Fruit fly (Drosophila melanogaster) whole organism, wandering third instar larva: ENCODE results near the gene FER.
A peak's percentile ranks its signal among the peaks of the same experiment; 100 is the strongest.

Experiments used
- CG32264 ChIP-seq: fragments of 200-800 bp; sonication (Bioruptor generic); optimal IDR thresholded peaks from 2 replicates; lab custom pipeline; 2016; ENCODE audit warnings: missing biosample characterization, missing genetic modification characterization
- CG9705 ChIP-seq: fragments of 200-800 bp; sonication (Bioruptor generic); optimal IDR thresholded peaks from 2 replicates; lab custom pipeline; 2018; ENCODE audit warnings: missing biosample characterization, mild to moderate bottlenecking, missing genetic modification characterization
- CrebA ChIP-seq: fragments of 200-800 bp; sonication (Bioruptor generic); optimal IDR thresholded peaks from 2 replicates; lab custom pipeline; 2016; ENCODE audit warnings: missing biosample characterization, mild to moderate bottlenecking, missing genetic modification characterization, borderline replicate concordance
- Dfd ChIP-seq: fragments of >200 bp; optimal IDR thresholded peaks from 2 replicates; lab custom pipeline; 2017; ENCODE audit warnings: missing biosample characterization, missing genetic modification characterization
- Dif ChIP-seq: fragments of 200-275, 200-300 bp; sonication (Bioruptor generic); optimal IDR thresholded peaks from 2 replicates; lab custom pipeline; 2018; ENCODE audit warnings: missing biosample characterization, missing genetic modification characterization; ENCODE audit not compliant: partially characterized antibody
- GATAd ChIP-seq: sonication (Bioruptor generic); optimal IDR thresholded peaks from 2 replicates; lab custom pipeline; 2016; ENCODE audit warnings: missing biosample characterization, missing genetic modification characterization
- HLH106 ChIP-seq: fragments of 200-800 bp; optimal IDR thresholded peaks from 3 replicates; lab custom pipeline; 2019; ENCODE audit warnings: missing biosample characterization, mild to moderate bottlenecking, missing genetic modification characterization, moderate library complexity
- Hnf4 ChIP-seq: fragments of 200-800 bp; sonication (Bioruptor generic); optimal IDR thresholded peaks from 2 replicates; lab custom pipeline; 2016; ENCODE audit warnings: missing biosample characterization, mild to moderate bottlenecking, missing genetic modification characterization
- Hr78 ChIP-seq: fragments of >200 bp; optimal IDR thresholded peaks from 2 replicates; lab custom pipeline; 2017; ENCODE audit warnings: missing biosample characterization, missing genetic modification characterization
- Hr83 ChIP-seq: fragments of 200-300 bp; sonication (Bioruptor generic); optimal IDR thresholded peaks from 2 replicates; lab custom pipeline; 2016; ENCODE audit warnings: missing biosample characterization, mild to moderate bottlenecking, missing genetic modification characterization, moderate library complexity; ENCODE audit not compliant: poor library complexity, severe bottlenecking
- Jra ChIP-seq: sonication (Bioruptor generic); optimal IDR thresholded peaks from 2 replicates; lab custom pipeline; 2016; ENCODE audit warnings: missing biosample characterization, missing genetic modification characterization
- Mio ChIP-seq: sonication (Bioruptor generic); optimal IDR thresholded peaks from 2 replicates; lab custom pipeline; 2016; ENCODE audit warnings: missing biosample characterization, missing genetic modification characterization
- Myc ChIP-seq: fragments of >200 bp; optimal IDR thresholded peaks from 2 replicates; lab custom pipeline; 2017
- N ChIP-seq: fragments of >200 bp; optimal IDR thresholded peaks from 2 replicates; lab custom pipeline; 2018; ENCODE audit warnings: missing biosample characterization, missing external identifiers, missing genetic modification characterization
- OdsH ChIP-seq: fragments of 200-800 bp; sonication (Bioruptor generic); optimal IDR thresholded peaks from 2 replicates; lab custom pipeline; 2016; ENCODE audit warnings: missing biosample characterization, mild to moderate bottlenecking, missing genetic modification characterization
- Rel ChIP-seq, 2 experiments: fragments of 200-800 bp; sonication (Bioruptor generic) in 1 of 2; optimal IDR thresholded peaks; 2 replicates in 1 of 2; 3 replicates in 1 of 2; lab custom pipeline; 2016 to 2019; ENCODE audit warnings: mild to moderate bottlenecking in 2 of 2, missing biosample characterization in 2 of 2, missing genetic modification characterization in 2 of 2, moderate library complexity in 1 of 2
- Sp1 ChIP-seq: fragments of 200-800 bp; sonication (Bioruptor generic); optimal IDR thresholded peaks from 3 replicates; lab custom pipeline; 2019; ENCODE audit warnings: missing biosample characterization, mild to moderate bottlenecking, missing genetic modification characterization, moderate library complexity
- Vsx2 ChIP-seq: fragments of 200-300, 225-300 bp; sonication (Bioruptor generic); optimal IDR thresholded peaks from 2 replicates; lab custom pipeline; 2018; ENCODE audit warnings: missing biosample characterization, missing genetic modification characterization; ENCODE audit not compliant: partially characterized antibody
- br ChIP-seq: fragments of 200-800 bp; sonication (Bioruptor generic); optimal IDR thresholded peaks from 2 replicates; lab custom pipeline; 2016; ENCODE audit warnings: missing biosample characterization, missing genetic modification characterization
- brk ChIP-seq: fragments of 200-800 bp; sonication (Bioruptor generic); optimal IDR thresholded peaks from 2 replicates; lab custom pipeline; 2016; ENCODE audit warnings: missing biosample characterization, mild to moderate bottlenecking, missing genetic modification characterization
- dl ChIP-seq, 2 experiments: fragments of 175-275, 200-275 bp in 1 of 2; fragments of 200-275 bp in 1 of 2; sonication (Bioruptor generic); optimal IDR thresholded peaks; lab custom pipeline; 2018; ENCODE audit warnings: mild to moderate bottlenecking in 2 of 2, missing biosample characterization in 2 of 2, missing genetic modification characterization in 2 of 2, moderate library complexity in 2 of 2; ENCODE audit not compliant: partially characterized antibody in 2 of 2, insufficient read depth in 1 of 2
- dmrt93B ChIP-seq: fragments of 200-800 bp; sonication (Bioruptor generic); optimal IDR thresholded peaks from 2 replicates; lab custom pipeline; 2018; ENCODE audit warnings: missing biosample characterization, mild to moderate bottlenecking, missing genetic modification characterization
- dsf ChIP-seq: sonication (Bioruptor generic); optimal IDR thresholded peaks from 2 replicates; lab custom pipeline; 2016; ENCODE audit warnings: missing biosample characterization, missing genetic modification characterization, borderline replicate concordance
- ey ChIP-seq: fragments of 200-800 bp; sonication (Bioruptor generic); optimal IDR thresholded peaks from 2 replicates; lab custom pipeline; 2016; ENCODE audit warnings: missing biosample characterization, missing genetic modification characterization
- foxo ChIP-seq, 2 experiments: fragments of 200-800 bp; sonication (Bioruptor generic); optimal IDR thresholded peaks; 2 replicates in 1 of 2; 3 replicates in 1 of 2; lab custom pipeline; 2016 to 2017; ENCODE audit warnings: missing biosample characterization in 2 of 2, missing genetic modification characterization in 2 of 2
- h ChIP-seq: fragments of 200-800 bp; sonication (Bioruptor generic); optimal IDR thresholded peaks from 3 replicates; lab custom pipeline; 2016; ENCODE audit warnings: missing biosample characterization, mild to moderate bottlenecking, missing genetic modification characterization
- jim ChIP-seq: fragments of 175-275, 200-325 bp; sonication (Bioruptor generic); optimal IDR thresholded peaks from 2 replicates; lab custom pipeline; 2016; ENCODE audit warnings: missing biosample characterization, mild to moderate bottlenecking, missing genetic modification characterization
- lola ChIP-seq: fragments of >200 bp; optimal IDR thresholded peaks from 2 replicates; lab custom pipeline; 2017; ENCODE audit warnings: missing biosample characterization, missing genetic modification characterization
- pan ChIP-seq: fragments of >200 bp; optimal IDR thresholded peaks from 2 replicates; lab custom pipeline; 2017
- psq ChIP-seq: fragments of 200-800 bp; sonication (Bioruptor generic); optimal IDR thresholded peaks from 3 replicates; lab custom pipeline; 2017; ENCODE audit warnings: missing biosample characterization, mild to moderate bottlenecking, missing genetic modification characterization, moderate library complexity
- rgr ChIP-seq: fragments of 200-800 bp; sonication (Bioruptor generic); optimal IDR thresholded peaks from 3 replicates; lab custom pipeline; 2016; ENCODE audit warnings: missing biosample characterization, mild to moderate bottlenecking, missing genetic modification characterization
- sage ChIP-seq: fragments of 200-800 bp; sonication (Bioruptor generic); optimal IDR thresholded peaks from 2 replicates; lab custom pipeline; 2016; ENCODE audit warnings: missing biosample characterization, mild to moderate bottlenecking, missing genetic modification characterization
- sv ChIP-seq: fragments of 200-800 bp; sonication (Bioruptor generic); optimal IDR thresholded peaks from 3 replicates; lab custom pipeline; 2016; ENCODE audit warnings: missing biosample characterization, missing genetic modification characterization
- tai ChIP-seq: sonication (Bioruptor generic); optimal IDR thresholded peaks from 2 replicates; lab custom pipeline; 2016; ENCODE audit warnings: missing biosample characterization, missing genetic modification characterization
- usp ChIP-seq: fragments of >200 bp; optimal IDR thresholded peaks from 2 replicates; lab custom pipeline; 2017; ENCODE audit warnings: missing biosample characterization, missing genetic modification characterization
- woc ChIP-seq: sonication (Bioruptor generic); optimal IDR thresholded peaks from 2 replicates; lab custom pipeline; 2016; ENCODE audit warnings: missing biosample characterization, mild to moderate bottlenecking, missing genetic modification characterization

Gene FER

DNA sequence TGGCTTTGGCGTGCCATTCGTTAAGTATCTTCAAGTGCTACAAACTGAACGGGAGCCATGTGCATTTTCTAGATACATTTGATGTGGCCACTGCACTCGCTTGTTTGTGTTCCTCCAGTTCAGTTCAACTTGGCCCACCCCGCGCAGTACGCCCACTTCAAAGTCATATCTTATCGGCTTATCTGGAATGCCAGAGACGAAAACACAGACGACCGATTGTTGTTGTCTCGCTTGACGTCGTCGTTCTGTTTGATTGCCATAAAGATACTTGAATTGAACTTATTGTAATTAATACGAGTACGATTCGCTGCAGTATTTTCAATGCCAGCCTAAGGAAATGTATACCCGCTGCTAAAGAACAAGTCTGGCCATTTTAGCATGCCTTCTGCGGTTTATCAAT is 6.7 kb downstream of the FER start:
- no peak for TF ChIP-seq Hr78
- TF ChIP-seq Myc (lab: Kevin White, UChicago): no peak
- TF ChIP-seq h (GFP tag; lab: Kevin White, UChicago): peak; percentile 40
- TF ChIP-seq dsf: no peak
- no peak for TF ChIP-seq Rel (GFP tag; optimal IDR thresholded peaks at IDR 0.05; lab: Kevin White, UChicago)
- peak; percentile 49 for TF ChIP-seq Rel (tag; optimal IDR thresholded peaks at IDR 0.05; lab: Kevin White, UChicago)
- TF ChIP-seq brk: no peak
- peak in 1 of 2 experiments; percentile 26 for TF ChIP-seq foxo (GFP tag; optimal IDR thresholded peaks at IDR 0.05; lab: Kevin White, UChicago)
- no peak for TF ChIP-seq dl (GFP tag; optimal IDR thresholded peaks at IDR 0.05; lab: Kevin White, UChicago; ENCODE audit: insufficient read depth in 1 of 2, partially characterized antibody in 2 of 2)
- no peak for TF ChIP-seq psq
- no peak for TF ChIP-seq Hr83 (GFP tag; lab: Kevin White, UChicago)
- no peak for TF ChIP-seq dmrt93B (GFP tag; lab: Kevin White, UChicago)
- TF ChIP-seq br (GFP tag; lab: Kevin White, UChicago): peak; percentile 5

DNA sequence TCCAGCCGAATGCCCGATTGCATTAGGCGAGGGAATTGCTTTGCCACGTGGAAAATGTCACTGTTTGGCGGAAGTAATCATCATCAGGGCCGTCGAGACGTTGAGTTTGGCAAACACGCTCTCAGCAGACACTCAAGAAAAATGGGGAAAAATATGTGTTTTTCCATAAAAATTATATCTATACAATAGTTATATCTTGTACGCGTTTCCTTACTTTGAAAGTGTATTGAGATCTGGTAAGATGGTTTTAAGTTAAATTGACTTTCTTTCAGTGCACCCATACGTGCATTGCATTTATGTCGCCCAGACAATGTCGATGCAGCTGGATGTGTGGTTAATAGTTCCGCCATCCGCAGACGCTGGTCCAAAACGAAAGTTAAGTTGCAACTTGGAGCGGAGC is 8.4 kb downstream of the FER start:
- TF ChIP-seq h (GFP tag; lab: Kevin White, UChicago) (no peak), CrebA (GFP tag; lab: Kevin White, UChicago) (no peak), Hnf4 (GFP tag; lab: Kevin White, UChicago) (no peak), psq (no peak), dmrt93B (GFP tag; lab: Kevin White, UChicago) (no peak), Vsx2 (GFP tag; lab: Kevin White, UChicago) (no peak), CG9705 (GFP tag; lab: Kevin White, UChicago) (no peak), Hr83 (GFP tag; lab: Kevin White, UChicago) (no peak), HLH106 (no peak), OdsH (GFP tag; lab: Kevin White, UChicago) (no peak), brk (no peak), foxo (GFP tag; optimal IDR thresholded peaks at IDR 0.05; lab: Kevin White, UChicago) (no peak), N (GFP tag; lab: Kevin White, UChicago) (no peak), jim (GFP tag; lab: Kevin White, UChicago) (no peak), tai (GFP tag; lab: Kevin White, UChicago) (no peak), lola (GFP tag; lab: Kevin White, UChicago) (no peak), Jra (GFP tag; lab: Kevin White, UChicago) (no peak), Rel (GFP tag; optimal IDR thresholded peaks at IDR 0.05; lab: Kevin White, UChicago) (no peak), Rel (tag; optimal IDR thresholded peaks at IDR 0.05; lab: Kevin White, UChicago) (no peak), usp (GFP tag; lab: Kevin White, UChicago) (no peak)

dm6 chr3R:9380970-9381369 is 13.4 kb downstream of the FER start:
- no peak for TF ChIP-seq rgr (GFP tag; lab: Kevin White, UChicago)
- TF ChIP-seq, all 38 proteins: peak for 0

DNA sequence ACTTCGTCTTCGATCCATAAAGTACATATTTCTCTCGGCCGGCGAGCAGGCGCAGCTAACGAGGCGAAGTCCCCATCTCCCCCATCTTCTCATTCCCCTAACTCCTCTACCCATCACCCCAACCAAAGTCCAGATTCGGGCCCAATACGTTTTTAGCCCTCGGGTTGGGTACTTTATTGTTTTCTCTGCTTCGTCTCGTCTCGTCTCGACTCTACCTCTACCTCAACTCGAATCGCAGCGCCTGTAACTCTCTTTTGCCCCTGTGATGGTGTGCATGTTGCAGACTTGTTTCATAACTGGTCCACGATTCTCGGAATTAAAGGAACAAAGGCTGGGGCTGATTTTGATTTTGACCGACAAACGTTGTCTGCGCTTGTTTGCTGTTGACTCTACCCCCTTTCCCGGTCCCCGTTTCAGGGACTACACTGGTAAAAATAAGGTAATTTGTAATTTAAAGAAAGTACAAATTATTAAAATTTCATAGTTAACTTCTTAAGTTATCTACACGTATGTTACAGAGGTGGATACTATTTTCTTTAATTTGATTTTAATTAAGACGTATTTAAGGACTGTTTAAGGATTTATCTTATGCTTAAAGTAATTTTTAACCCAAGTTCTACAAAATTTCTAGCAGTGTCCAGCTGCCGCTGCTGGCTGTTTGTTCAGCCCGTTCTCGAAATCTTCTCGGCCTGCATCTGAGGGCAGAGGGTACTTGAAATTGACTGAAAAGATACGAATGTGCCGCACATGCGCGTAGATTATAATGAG is 15.5 kb downstream of the FER start:
- TF ChIP-seq psq: peak; percentile 93
- TF ChIP-seq sv: no peak
- peak; percentile 94 for TF ChIP-seq Hnf4 (GFP tag; lab: Kevin White, UChicago)
- TF ChIP-seq CG9705 (GFP tag; lab: Kevin White, UChicago): peak; percentile 76
- peak; percentile 79 for TF ChIP-seq dmrt93B (GFP tag; lab: Kevin White, UChicago)
- peak; percentile 88 for TF ChIP-seq rgr (GFP tag; lab: Kevin White, UChicago)
- no peak for TF ChIP-seq usp (GFP tag; lab: Kevin White, UChicago)
- peak; percentile 88 for TF ChIP-seq ey (GFP tag; lab: Kevin White, UChicago)
- peak; percentile 88 for TF ChIP-seq br (GFP tag; lab: Kevin White, UChicago)
- peak; percentile 98 for TF ChIP-seq woc (GFP tag; lab: Kevin White, UChicago)
- TF ChIP-seq Hr83 (GFP tag; lab: Kevin White, UChicago): peak; percentile 82
- no peak for TF ChIP-seq lola (GFP tag; lab: Kevin White, UChicago)
- TF ChIP-seq Vsx2 (GFP tag; lab: Kevin White, UChicago): peak; percentile 71
- TF ChIP-seq brk: peak; percentile 81
- peak; percentile 73 for TF ChIP-seq Rel (GFP tag; optimal IDR thresholded peaks at IDR 0.05; lab: Kevin White, UChicago)
- peak; percentile 68 for TF ChIP-seq Rel (tag; optimal IDR thresholded peaks at IDR 0.05; lab: Kevin White, UChicago)
- peak; percentile 71 for TF ChIP-seq tai (GFP tag; lab: Kevin White, UChicago)
- TF ChIP-seq sage (GFP tag; lab: Kevin White, UChicago): peak; percentile 86
- TF ChIP-seq dl (GFP tag; optimal IDR thresholded peaks at IDR 0.05; lab: Kevin White, UChicago; ENCODE audit: insufficient read depth in 1 of 2, partially characterized antibody in 2 of 2): no peak
- TF ChIP-seq Jra (GFP tag; lab: Kevin White, UChicago): peak; percentile 51
- TF ChIP-seq HLH106: peak; percentile 95
- peak; percentile 95 for TF ChIP-seq h (GFP tag; lab: Kevin White, UChicago)
- TF ChIP-seq Myc (lab: Kevin White, UChicago): no peak
- TF ChIP-seq CrebA (GFP tag; lab: Kevin White, UChicago): peak; percentile 64
- no peak for TF ChIP-seq Hr78
- TF ChIP-seq N (GFP tag; lab: Kevin White, UChicago): no peak
- TF ChIP-seq Sp1 (GFP tag; lab: Kevin White, UChicago): peak; percentile 96
- TF ChIP-seq jim (GFP tag; lab: Kevin White, UChicago): no peak
- TF ChIP-seq Dfd (GFP tag; lab: Kevin White, UChicago): no peak
- peak; percentile 73 for TF ChIP-seq CG32264 (GFP tag; lab: Kevin White, UChicago)
- TF ChIP-seq OdsH (GFP tag; lab: Kevin White, UChicago): peak; percentile 93
- peak; percentile 11 for TF ChIP-seq GATAd (GFP tag; lab: Kevin White, UChicago)
- no peak for TF ChIP-seq Mio (GFP tag; lab: Kevin White, UChicago)
- TF ChIP-seq dsf: peak; percentile 61
- no peak for TF ChIP-seq pan (lab: Kevin White, UChicago)
- peak; percentile 6 for TF ChIP-seq Dif (GFP tag; lab: Kevin White, UChicago)
